Worm (Caenorhabditis elegans): Measurements from ENCODE around the gene K09F6.15.

DNA sequence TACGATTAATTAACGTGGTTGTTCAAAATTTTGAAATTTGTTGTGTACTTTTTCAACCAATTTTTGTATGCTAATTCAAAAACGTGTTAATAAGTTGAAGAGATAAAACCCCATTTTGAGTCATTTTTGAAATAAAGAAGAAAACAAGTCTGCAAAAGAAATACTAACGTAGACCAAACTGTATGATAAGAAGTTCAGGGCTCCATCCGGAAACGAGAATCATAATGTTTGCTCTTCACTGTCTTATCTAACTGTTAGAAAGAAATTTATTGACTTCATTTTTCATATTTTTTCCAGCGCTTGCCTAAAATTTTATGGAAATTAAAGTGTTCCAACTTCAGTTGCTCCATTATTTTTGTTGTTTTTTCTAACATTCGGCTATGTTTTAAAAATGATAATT, 28.2 kb upstream of the K09F6.15 start:
- TF ChIP-seq hlh-1 (tag; optimal IDR thresholded peaks at IDR 0.05) (no peak), lsy-2 (tag; optimal IDR thresholded peaks at IDR 0.05) (no peak), pha-4 (tag; optimal IDR thresholded peaks at IDR 0.05) (no peak), nhr-237 (tag; optimal IDR thresholded peaks at IDR 0.05) (no peak), unc-39 (tag; optimal IDR thresholded peaks at IDR 0.05) (no peak), snpc-4 (tag; optimal IDR thresholded peaks at IDR 0.05) (no peak), mab-5 (tag; optimal IDR thresholded peaks at IDR 0.05) (no peak), blmp-1 (tag; optimal IDR thresholded peaks at IDR 0.05) (no peak), mep-1 (tag; optimal IDR thresholded peaks at IDR 0.05) (no peak), lin-13 (tag; optimal IDR thresholded peaks at IDR 0.05) (no peak), nhr-12 (tag; optimal IDR thresholded peaks at IDR 0.05) (no peak), nhr-28 (tag; optimal IDR thresholded peaks at IDR 0.05) (no peak)
